Fruit fly (Drosophila melanogaster): Measurements from ENCODE around the gene vn.

The vn gene

dm6 chr3L:5810633-5811341 is 34.7 kb downstream of the vn start, which contains the start of the genes S6k and kri:
TSS of gene S6k (minus strand) at chr3L:5810931.
TSS of gene kri (plus strand) at chr3L:5810973.
- no peak for TF ChIP-seq Lim3 (GFP tag; IDR thresholded peaks at IDR 0.05)
- no peak for TF ChIP-seq Side (GFP tag; optimal IDR thresholded peaks at IDR 0.05)
- TF ChIP-seq gt (GFP tag; IDR thresholded peaks at IDR 0.05): no peak
- TF ChIP-seq zen2 (GFP tag; IDR thresholded peaks at IDR 0.05; ENCODE audit: partially characterized antibody): no peak
- TF ChIP-seq Atf6 (GFP tag; IDR thresholded peaks at IDR 0.05): 0 out of 2 replicates have a peak, but pooled peaks have one; percentile 21
- TF ChIP-seq z (GFP tag; IDR thresholded peaks at IDR 0.05): 0 out of 3 replicates have a peak, but pooled peaks have one; percentile 37
- TF ChIP-seq HLH54F (GFP tag; optimal IDR thresholded peaks at IDR 0.05): no peak
- no peak for TF ChIP-seq CG4854 (GFP tag; optimal IDR thresholded peaks at IDR 0.05)
- no peak for TF ChIP-seq Hsf (GFP tag; optimal IDR thresholded peaks at IDR 0.05)
- TF ChIP-seq Hmr (GFP tag; optimal IDR thresholded peaks at IDR 0.05): peak; percentile 27
- TF ChIP-seq gcm2 (GFP tag; optimal IDR thresholded peaks at IDR 0.05): no peak
- TF ChIP-seq shn (GFP tag; optimal IDR thresholded peaks at IDR 0.05): no peak
- no peak for TF ChIP-seq CG32767 (GFP tag; IDR thresholded peaks at IDR 0.05)
- no peak for TF ChIP-seq ttk (GFP tag; IDR thresholded peaks at IDR 0.05)
- TF ChIP-seq lbe (GFP tag; optimal IDR thresholded peaks at IDR 0.05): no peak
- no peak for TF ChIP-seq E2f1 (GFP tag; IDR thresholded peaks at IDR 0.05)
- peak; percentile 4 for TF ChIP-seq CG7556 (GFP tag; optimal IDR thresholded peaks at IDR 0.05)
- no peak for TF ChIP-seq crol (GFP tag; IDR thresholded peaks at IDR 0.05)
- no peak for TF ChIP-seq oc (tag; optimal IDR thresholded peaks at IDR 0.05)
- TF ChIP-seq Hmx (GFP tag; optimal IDR thresholded peaks at IDR 0.05): no peak
- TF ChIP-seq CrebB (tag; optimal IDR thresholded peaks at IDR 0.05): peak; percentile 62
- no peak for TF ChIP-seq wor (GFP tag; IDR thresholded peaks at IDR 0.05)
- peak; percentile 94 for TF ChIP-seq Max (GFP tag; optimal IDR thresholded peaks at IDR 0.05)
- peak; percentile 28 for TF ChIP-seq CG17385 (GFP tag; optimal IDR thresholded peaks at IDR 0.05)
- no peak for TF ChIP-seq otp (GFP tag; IDR thresholded peaks at IDR 0.05)
- TF ChIP-seq Scr (GFP tag; IDR thresholded peaks at IDR 0.05; ENCODE audit: partially characterized antibody): 0 out of 2 replicates have a peak, but pooled peaks have one; percentile 18
- 0 out of 2 replicates have a peak, but pooled peaks have one; percentile 15 for TF ChIP-seq CG42726 (GFP tag; IDR thresholded peaks at IDR 0.05; ENCODE audit: partially characterized antibody)
- TF ChIP-seq Nf-YA (GFP tag; IDR thresholded peaks at IDR 0.05): 0 out of 2 replicates have a peak, but pooled peaks have one; percentile 9
- 0 out of 3 replicates have a peak, but pooled peaks have one; percentile 22 for TF ChIP-seq row (GFP tag; IDR thresholded peaks at IDR 0.05)
- TF ChIP-seq CG4282 (GFP tag; optimal IDR thresholded peaks at IDR 0.05): peak; percentile 9
- TF ChIP-seq Adf1 (GFP tag; IDR thresholded peaks at IDR 0.05): no peak
- no peak; the same call in 1 of the 2 replicates for TF ChIP-seq CG4360 (GFP tag; IDR thresholded peaks at IDR 0.05)
- peak; percentile 82 for TF ChIP-seq HmgZ (tag; optimal IDR thresholded peaks at IDR 0.05)
- peak; percentile 40 for TF ChIP-seq Lhr (GFP tag; optimal IDR thresholded peaks at IDR 0.05)
- peak; percentile 10 for TF ChIP-seq CG8290 (GFP tag; optimal IDR thresholded peaks at IDR 0.05)
- TF ChIP-seq CG8290 (tag; optimal IDR thresholded peaks at IDR 0.05): peak in 1 of 2 experiments; percentile 67
- peak; percentile 45 for TF ChIP-seq Dad (GFP tag; optimal IDR thresholded peaks at IDR 0.05)
- no peak for TF ChIP-seq dpn (GFP tag; optimal IDR thresholded peaks at IDR 0.05)
- TF ChIP-seq CG7745 (tag; optimal IDR thresholded peaks at IDR 0.05): no peak
- TF ChIP-seq Atf3 (GFP tag; optimal IDR thresholded peaks at IDR 0.05): no peak
- no peak for TF ChIP-seq CG11723 (GFP tag; optimal IDR thresholded peaks at IDR 0.05)
- peak; percentile 18 for TF ChIP-seq Dek (tag; optimal IDR thresholded peaks at IDR 0.05)
- no peak for TF ChIP-seq CG6689 (GFP tag; IDR thresholded peaks at IDR 0.05)
- no peak for TF ChIP-seq CG3407 (GFP tag; optimal IDR thresholded peaks at IDR 0.05)
- TF ChIP-seq exex (tag; optimal IDR thresholded peaks at IDR 0.05): peak; percentile 65
- no peak for TF ChIP-seq CG15696 (tag; optimal IDR thresholded peaks at IDR 0.05)
- peak; percentile 26; the same call in 1 of the 3 replicates for TF ChIP-seq knrl (GFP tag; IDR thresholded peaks at IDR 0.05; ENCODE audit: partially characterized antibody)
- TF ChIP-seq run (tag; optimal IDR thresholded peaks at IDR 0.05): no peak
- TF ChIP-seq sim (GFP tag; IDR thresholded peaks at IDR 0.05): no peak
- TF ChIP-seq Drgx (GFP tag; IDR thresholded peaks at IDR 0.05): no peak

Measured in whole organism, embryonic.